Worm (Caenorhabditis elegans): Measurements from ENCODE around the gene vha-4.

DNA sequence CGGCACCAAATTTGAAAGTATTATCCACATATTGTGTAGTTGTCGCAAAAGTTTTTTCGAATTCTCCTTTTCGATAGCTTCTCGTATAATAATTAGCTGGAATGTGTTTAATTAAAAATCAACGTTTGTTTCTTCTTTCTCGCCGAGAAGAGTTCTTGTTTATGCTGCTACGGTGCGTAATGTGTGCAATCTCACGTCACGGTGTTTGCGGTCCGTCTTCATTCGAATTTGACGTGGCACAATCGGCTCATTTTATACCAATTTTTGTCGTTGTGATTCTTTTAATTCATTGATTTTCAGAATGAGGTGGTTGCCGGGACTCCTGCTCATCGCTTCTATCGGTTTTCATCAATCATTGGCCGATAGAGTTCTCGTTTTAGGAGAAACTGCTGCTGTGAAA lies 14.9 kb downstream of the vha-4 start, which contains the start of gene ostb-1:
- no peak for TF ChIP-seq nhr-237 (tag; optimal IDR thresholded peaks at IDR 0.05)
- no peak for TF ChIP-seq nhr-77 (tag; optimal IDR thresholded peaks at IDR 0.05)
- no peak for TF ChIP-seq C16A3.4 (tag; optimal IDR thresholded peaks at IDR 0.05)
- TF ChIP-seq unc-86 (tag; optimal IDR thresholded peaks at IDR 0.05): no peak
